Fruit fly (Drosophila melanogaster) whole organism, embryonic: ENCODE results near the gene Dlic.

Experiments
- Aef1 ChIP-seq: fragments of 200-800 bp; sonication (Bioruptor generic); IDR thresholded peaks from 3 replicates; pipeline ENCODE4 v1.3.6; 2022; ENCODE audit warnings: missing biosample characterization, missing genetic modification characterization
- Antp ChIP-seq: fragments of 200-800 bp; sonication (Bioruptor generic); optimal IDR thresholded peaks from 3 replicates; lab custom pipeline; 2016; ENCODE audit warnings: missing biosample characterization, missing genetic modification characterization
- Bteb2 ChIP-seq: fragments of 200-800 bp; sonication (Bioruptor generic); optimal IDR thresholded peaks from 2 replicates; lab custom pipeline; 2016; ENCODE audit warnings: missing biosample characterization, missing genetic modification characterization
- CG10979 ChIP-seq: fragments of 200-800 bp; sonication (Bioruptor generic); optimal IDR thresholded peaks from 2 replicates; lab custom pipeline; 2018; ENCODE audit warnings: missing biosample characterization, mild to moderate bottlenecking, missing genetic modification characterization, moderate library complexity
- CG11093 ChIP-seq: fragments of 200-800 bp; sonication (Bioruptor generic); IDR thresholded peaks from 3 replicates; pipeline ENCODE4 v1.3.6; 2022; ENCODE audit warnings: missing biosample characterization, missing genetic modification characterization
- CG11504 ChIP-seq: fragments of 200-800 bp; sonication (Bioruptor generic); optimal IDR thresholded peaks from 3 replicates; lab custom pipeline; 2019; ENCODE audit warnings: missing biosample characterization, mild to moderate bottlenecking, missing genetic modification characterization, moderate library complexity
- CG1233 ChIP-seq: fragments of 200-800 bp; sonication (Bioruptor generic); optimal IDR thresholded peaks from 4 replicates; lab custom pipeline; 2018; ENCODE audit warnings: missing biosample characterization, mild to moderate bottlenecking, missing genetic modification characterization
- CG13775 ChIP-seq: fragments of 200-800 bp; sonication (Bioruptor generic); optimal IDR thresholded peaks from 3 replicates; lab custom pipeline; 2017; ENCODE audit warnings: missing biosample characterization, mild to moderate bottlenecking, missing genetic modification characterization
- CG14014 ChIP-seq: fragments of 200-800 bp; sonication (Bioruptor generic); IDR thresholded peaks from 2 replicates; pipeline ENCODE4 v1.3.6; 2022; ENCODE audit warnings: missing biosample characterization, missing genetic modification characterization
- CG1602 ChIP-seq: fragments of 200-800 bp; sonication (Bioruptor generic); optimal IDR thresholded peaks from 3 replicates; lab custom pipeline; 2016; ENCODE audit warnings: missing biosample characterization, missing genetic modification characterization
- CG17361 ChIP-seq: fragments of 200-800 bp; sonication (Bioruptor generic); IDR thresholded peaks from 3 replicates; pipeline ENCODE4 v1.3.6; 2022; ENCODE audit warnings: missing biosample characterization, missing genetic modification characterization
- CG18011 ChIP-seq: fragments of 200-800 bp; sonication (Bioruptor generic); optimal IDR thresholded peaks from 2 replicates; lab custom pipeline; 2017; ENCODE audit warnings: missing biosample characterization, missing genetic modification characterization, mild to moderate bottlenecking, moderate library complexity, missing genotype
- CG2712 ChIP-seq: fragments of 200-800 bp; optimal IDR thresholded peaks from 3 replicates; lab custom pipeline; 2019; ENCODE audit warnings: missing biosample characterization, mild to moderate bottlenecking, missing genetic modification characterization, moderate library complexity
- CG2889 ChIP-seq: fragments of 200-800 bp; sonication (Bioruptor generic); IDR thresholded peaks from 3 replicates; pipeline ENCODE4 v1.3.6; 2022; ENCODE audit warnings: missing biosample characterization, missing genetic modification characterization
- CG30020 ChIP-seq: fragments of 200-800 bp; optimal IDR thresholded peaks from 2 replicates; lab custom pipeline; 2019; ENCODE audit warnings: missing biosample characterization, mild to moderate bottlenecking, missing genetic modification characterization, moderate library complexity
- CG34224 ChIP-seq: fragments of 200-800 bp; sonication (Bioruptor generic); IDR thresholded peaks from 3 replicates; pipeline ENCODE4 v1.3.6; 2022; ENCODE audit warnings: missing biosample characterization, missing genetic modification characterization; ENCODE audit not compliant: partially characterized antibody
- CG7357 ChIP-seq: fragments of 200-800 bp; sonication (Bioruptor generic); IDR thresholded peaks from 3 replicates; pipeline ENCODE4 v1.3.6; 2022; ENCODE audit warnings: missing biosample characterization, missing genetic modification characterization
- CG8478 ChIP-seq: fragments of >200 bp; optimal IDR thresholded peaks from 2 replicates; lab custom pipeline; 2018
- CG9797 ChIP-seq: fragments of 200-800 bp; sonication (Bioruptor generic); optimal IDR thresholded peaks from 3 replicates; lab custom pipeline; 2018; ENCODE audit warnings: missing biosample characterization, mild to moderate bottlenecking, missing genetic modification characterization
- CG9817 ChIP-seq: fragments of 200-800 bp; sonication (Bioruptor generic); optimal IDR thresholded peaks from 2 replicates; lab custom pipeline; 2018; ENCODE audit warnings: missing biosample characterization, mild to moderate bottlenecking, missing genetic modification characterization, moderate library complexity
- CHES-1-like ChIP-seq: fragments of 200-800 bp; sonication (Bioruptor generic); optimal IDR thresholded peaks from 2 replicates; lab custom pipeline; 2016; ENCODE audit warnings: missing biosample characterization, missing genetic modification characterization
- Ets97D ChIP-seq: fragments of 200-800 bp; sonication (Bioruptor generic); optimal IDR thresholded peaks from 3 replicates; lab custom pipeline; 2016; ENCODE audit warnings: missing biosample characterization, missing genetic modification characterization
- Fer3 ChIP-seq: fragments of 200-800 bp; sonication (Bioruptor generic); optimal IDR thresholded peaks from 2 replicates; lab custom pipeline; 2018; ENCODE audit warnings: missing biosample characterization, mild to moderate bottlenecking, missing genetic modification characterization, moderate library complexity
- HLHmδ ChIP-seq: fragments of 200-800 bp; sonication (Bioruptor generic); optimal IDR thresholded peaks from 2 replicates; lab custom pipeline; 2018; ENCODE audit warnings: missing biosample characterization, mild to moderate bottlenecking, missing genetic modification characterization, moderate library complexity
- Hmr ChIP-seq: fragments of 200-800 bp; sonication (Bioruptor generic); optimal IDR thresholded peaks from 3 replicates; lab custom pipeline; 2017; ENCODE audit warnings: mild to moderate bottlenecking, missing biosample characterization, missing genetic modification reagents, missing genetic modification characterization
- Hr3 ChIP-seq: fragments of 200-800 bp; sonication (Bioruptor generic); optimal IDR thresholded peaks from 3 replicates; lab custom pipeline; 2016; ENCODE audit warnings: missing biosample characterization, missing genetic modification characterization
- MBD-R2 ChIP-seq: fragments of 200-800 bp; sonication (Bioruptor generic); IDR thresholded peaks from 2 replicates; pipeline ENCODE4 v1.3.6; 2022; ENCODE audit warnings: missing biosample characterization, missing genetic modification characterization
- Mad ChIP-seq: fragments of 200-800 bp; sonication (Bioruptor generic); optimal IDR thresholded peaks from 2 replicates; lab custom pipeline; 2016; ENCODE audit warnings: missing biosample characterization, missing genetic modification characterization
- Ravus ChIP-seq: fragments of 200-800 bp; sonication (Bioruptor generic); IDR thresholded peaks from 2 replicates; pipeline ENCODE4 v1.3.6; 2022; ENCODE audit warnings: missing biosample characterization, missing genetic modification characterization
- Rx ChIP-seq: fragments of 200-800 bp; sonication (Bioruptor generic); IDR thresholded peaks from 2 replicates; pipeline ENCODE4 v1.3.6; 2022; ENCODE audit warnings: missing biosample characterization, missing genetic modification characterization
- Spps ChIP-seq: fragments of 200-800 bp; sonication (Bioruptor generic); optimal IDR thresholded peaks from 2 replicates; lab custom pipeline; 2018; ENCODE audit warnings: missing biosample characterization, mild to moderate bottlenecking, missing genetic modification characterization
- ab ChIP-seq: fragments of 200-800 bp; sonication (Bioruptor generic); optimal IDR thresholded peaks from 2 replicates; lab custom pipeline; 2016; ENCODE audit warnings: missing biosample characterization, missing genetic modification characterization
- aop ChIP-seq: fragments of 200-800 bp; sonication (Bioruptor generic); IDR thresholded peaks from 2 replicates; pipeline ENCODE4 v1.3.6; 2022; ENCODE audit warnings: missing biosample characterization, missing genetic modification characterization
- br ChIP-seq: fragments of >200 bp; optimal IDR thresholded peaks from 2 replicates; lab custom pipeline; 2017
- dpn ChIP-seq, 2 experiments: fragments of 200-800 bp; sonication (Bioruptor generic); optimal IDR thresholded peaks; 3 replicates each; lab custom pipeline; 2016; ENCODE audit warnings: missing biosample characterization in 2 of 2, missing genetic modification characterization in 2 of 2
- her ChIP-seq: fragments of 200-800 bp; sonication (Bioruptor generic); optimal IDR thresholded peaks from 2 replicates; lab custom pipeline; 2016; ENCODE audit warnings: missing biosample characterization, missing genetic modification characterization
- jigr1 ChIP-seq: fragments of 200-800 bp; sonication (Bioruptor generic); IDR thresholded peaks from 3 replicates; pipeline ENCODE4 v1.3.6; 2022; ENCODE audit warnings: missing biosample characterization, missing genetic modification characterization
- lbe ChIP-seq: fragments of 200-800 bp; sonication (Bioruptor generic); optimal IDR thresholded peaks from 2 replicates; lab custom pipeline; 2016; ENCODE audit warnings: missing biosample characterization, mild to moderate bottlenecking, missing genetic modification characterization
- lola ChIP-seq, 3 experiments: fragments of >200 bp in 2 of 3; fragments of 200-800 bp in 1 of 3; sonication (Bioruptor generic) in 1 of 3; optimal IDR thresholded peaks; 2 replicates each; lab custom pipeline; 2017 to 2019; ENCODE audit warnings: missing biosample characterization in 3 of 3, missing genetic modification characterization in 3 of 3, mild to moderate bottlenecking in 1 of 3, moderate library complexity in 1 of 3
- nmo ChIP-seq: fragments of 200-800 bp; sonication (Bioruptor generic); optimal IDR thresholded peaks from 2 replicates; lab custom pipeline; 2018; ENCODE audit warnings: missing biosample characterization, mild to moderate bottlenecking, missing genetic modification characterization, moderate library complexity
- nom ChIP-seq: fragments of 200-800 bp; sonication (Bioruptor generic); optimal IDR thresholded peaks from 2 replicates; lab custom pipeline; 2017; ENCODE audit warnings: missing biosample characterization, missing genetic modification characterization, mild to moderate bottlenecking, moderate library complexity, missing genetic modification reagents
- p53 ChIP-seq: fragments of 200-800 bp; sonication (Bioruptor generic); optimal IDR thresholded peaks from 2 replicates; lab custom pipeline; 2016; ENCODE audit warnings: missing biosample characterization, missing genetic modification characterization
- sens-2 ChIP-seq: fragments of 200-800 bp; sonication (Bioruptor generic); IDR thresholded peaks from 2 replicates; pipeline ENCODE4 v1.3.6; 2022; ENCODE audit warnings: missing biosample characterization, missing genetic modification characterization
- shn ChIP-seq: fragments of 200-800 bp; sonication (Bioruptor generic); optimal IDR thresholded peaks from 3 replicates; lab custom pipeline; 2016; ENCODE audit warnings: missing biosample characterization, missing genetic modification characterization
- so ChIP-seq: fragments of 200-800 bp; sonication (Bioruptor generic); IDR thresholded peaks from 3 replicates; pipeline ENCODE4 v1.3.6; 2022; ENCODE audit warnings: missing biosample characterization, missing genetic modification characterization
- ssp ChIP-seq: fragments of 200-800 bp; sonication (Bioruptor generic); IDR thresholded peaks from 2 replicates; pipeline ENCODE4 v1.3.6; 2022; ENCODE audit warnings: missing biosample characterization, missing genetic modification characterization
- tgo ChIP-seq: fragments of 200-800 bp; sonication (Bioruptor generic); IDR thresholded peaks from 3 replicates; pipeline ENCODE4 v1.3.6; 2022; ENCODE audit warnings: missing biosample characterization, missing genetic modification characterization
- tll ChIP-seq, 2 experiments: fragments of 200-800 bp in 1 of 2; fragments of >200 bp in 1 of 2; sonication (Bioruptor generic) in 1 of 2; optimal IDR thresholded peaks; 2 replicates each; lab custom pipeline; 2017 to 2019; ENCODE audit warnings: missing biosample characterization in 2 of 2, missing genetic modification characterization in 2 of 2, mild to moderate bottlenecking in 1 of 2, moderate library complexity in 1 of 2
- yki ChIP-seq: fragments of >200 bp; optimal IDR thresholded peaks from 3 replicates; lab custom pipeline; 2018
- zen ChIP-seq: fragments of 200-800 bp; sonication (Bioruptor generic); optimal IDR thresholded peaks from 3 replicates; lab custom pipeline; 2018; ENCODE audit warnings: missing biosample characterization, mild to moderate bottlenecking, missing genetic modification characterization, moderate library complexity
- zfh2 ChIP-seq: fragments of 200-800 bp; sonication (Bioruptor generic); optimal IDR thresholded peaks from 2 replicates; lab custom pipeline; 2016; ENCODE audit warnings: missing biosample characterization, missing genetic modification characterization

Gene Dlic

dm6 chrX:11137566-11138186 is 16.5 kb upstream of the Dlic start, which contains the start of gene CDK2AP1 (continued):
- TF ChIP-seq lbe: no peak
- no peak for TF ChIP-seq Rx
- TF ChIP-seq sens-2 (GFP tag; lab: Robert Waterston, UW): no peak
- TF ChIP-seq CG11093 (GFP tag; lab: Robert Waterston, UW): no peak
- peak; percentile 39 for TF ChIP-seq CG2712
- TF ChIP-seq CG8478 (lab: Kevin White, UChicago): no peak
- no peak for TF ChIP-seq ab (GFP tag; lab: Kevin White, UChicago)
- peak; percentile 40 for TF ChIP-seq zfh2 (GFP tag; lab: Kevin White, UChicago)
- TF ChIP-seq CG7357: peak; percentile 98
- TF ChIP-seq CG30020: peak; percentile 94
- peak; percentile 41; the same call in 1 of the 2 replicates for TF ChIP-seq MBD-R2 (GFP tag; lab: Robert Waterston, UW)
- TF ChIP-seq Aef1: peak; percentile 25; the same call in 1 of the 3 replicates
- no peak for TF ChIP-seq Spps (tag; lab: Kevin White, UChicago)
- no peak for TF ChIP-seq Bteb2 (GFP tag; lab: Kevin White, UChicago)
- no peak for TF ChIP-seq tgo
- peak; percentile 15 for TF ChIP-seq CG9817 (tag; lab: Kevin White, UChicago)
- TF ChIP-seq Antp (GFP tag; lab: Kevin White, UChicago): peak; percentile 36
- peak in 1 of 2 experiments; percentile 37 for TF ChIP-seq dpn (GFP tag; optimal IDR thresholded peaks at IDR 0.05; lab: Kevin White, UChicago)
- TF ChIP-seq yki (lab: Kevin White, UChicago): no peak
- peak; percentile 13 for TF ChIP-seq CHES-1-like (GFP tag; lab: Kevin White, UChicago)
- no peak for TF ChIP-seq HLHmδ (GFP tag; lab: Kevin White, UChicago)
- peak in 1 of 2 experiments; percentile 71 for TF ChIP-seq tll (GFP tag; optimal IDR thresholded peaks at IDR 0.05; lab: Kevin White, UChicago)
- TF ChIP-seq her (GFP tag; lab: Kevin White, UChicago): peak; percentile 50
- no peak for TF ChIP-seq CG1602 (GFP tag; lab: Kevin White, UChicago)
- no peak for TF ChIP-seq p53
- no peak for TF ChIP-seq jigr1 (GFP tag; lab: Robert Waterston, UW)
- peak; percentile 36 for TF ChIP-seq nmo (GFP tag; lab: Kevin White, UChicago)
- TF ChIP-seq CG34224: peak; percentile 67
- no peak for TF ChIP-seq CG18011 (GFP tag; lab: Kevin White, UChicago)
- peak; percentile 51; the same call in 2 of the 3 replicates for TF ChIP-seq so (GFP tag; lab: Robert Waterston, UW)
- no peak for TF ChIP-seq Ravus (GFP tag; lab: Robert Waterston, UW)
- no peak for TF ChIP-seq CG11504 (tag; lab: Kevin White, UChicago)
- 0 out of 2 replicates have a peak, but pooled peaks have one; percentile 17 for TF ChIP-seq CG14014 (GFP tag; lab: Robert Waterston, UW)
- no peak for TF ChIP-seq Mad (GFP tag; lab: Kevin White, UChicago)
- TF ChIP-seq Ets97D: peak; percentile 38
- no peak for TF ChIP-seq CG2889
- TF ChIP-seq CG17361 (GFP tag; lab: Robert Waterston, UW): peak; percentile 47; the same call in 1 of the 3 replicates
- TF ChIP-seq CG9797: no peak
- no peak for TF ChIP-seq br (lab: Kevin White, UChicago)
- peak; percentile 96 for TF ChIP-seq ssp (GFP tag; lab: Robert Waterston, UW)
- TF ChIP-seq nom (GFP tag; lab: Kevin White, UChicago): peak; percentile 8
- TF ChIP-seq lola (GFP tag; optimal IDR thresholded peaks at IDR 0.05; lab: Kevin White, UChicago): peak in 1 of 3 experiments; percentile 78
- TF ChIP-seq Fer3 (tag; lab: Kevin White, UChicago): no peak
- peak; percentile 25 for TF ChIP-seq CG13775 (GFP tag; lab: Kevin White, UChicago)
- TF ChIP-seq shn (GFP tag; lab: Kevin White, UChicago): peak; percentile 43
- peak; percentile 25 for TF ChIP-seq zen (tag; lab: Kevin White, UChicago)
- no peak for TF ChIP-seq CG1233 (GFP tag; lab: Kevin White, UChicago)
- peak; percentile 10 for TF ChIP-seq Hmr (GFP tag; lab: Kevin White, UChicago)
- TF ChIP-seq CG10979 (tag; lab: Kevin White, UChicago): no peak
- peak; percentile 23 for TF ChIP-seq Hr3 (GFP tag; lab: Kevin White, UChicago)
- TF ChIP-seq aop: no peak
